Worm (Caenorhabditis elegans) whole organism, L3 larva: ENCODE results near the gene F54D5.23.

Source experiments
- ZK546.5 ChIP-seq: sonication (generic microtip); optimal IDR thresholded peaks from 2 replicates; lab custom pipeline; 2017; ENCODE audit warnings: missing biosample characterization, missing genetic modification characterization
- aly-2 ChIP-seq: fragments of 150-350 bp; optimal IDR thresholded peaks from 2 replicates; lab custom pipeline; 2014; ENCODE audit warnings: missing biosample characterization, missing genetic modification characterization
- ama-1 ChIP-seq: fragments of 150-350 bp; optimal IDR thresholded peaks from 2 replicates; lab custom pipeline; 2018
- ceh-16 ChIP-seq: sonication (generic microtip); optimal IDR thresholded peaks from 2 replicates; lab custom pipeline; 2017; ENCODE audit warnings: missing biosample characterization, missing genetic modification characterization
- ceh-28 ChIP-seq: fragments of 150-350 bp; optimal IDR thresholded peaks from 2 replicates; lab custom pipeline; 2014; ENCODE audit warnings: missing biosample characterization, missing genetic modification reagents, missing genetic modification characterization
- ceh-9 ChIP-seq: sonication (generic microtip); optimal IDR thresholded peaks from 2 replicates; lab custom pipeline; 2018; ENCODE audit warnings: missing biosample characterization, missing genetic modification characterization
- elt-1 ChIP-seq: fragments of 150-350 bp; optimal IDR thresholded peaks from 2 replicates; lab custom pipeline; 2014; ENCODE audit warnings: missing biosample characterization, missing genetic modification characterization
- elt-2 ChIP-seq: sonication (generic microtip); optimal IDR thresholded peaks from 2 replicates; lab custom pipeline; 2016; ENCODE audit warnings: missing genetic modification reagents, mild to moderate bottlenecking, missing genetic modification characterization, missing compliant biosample characterization
- elt-3 ChIP-seq, 3 experiments: fragments of 150-350 bp in 1 of 3; sonication (generic microtip) in 2 of 3; optimal IDR thresholded peaks; 2 replicates in 2 of 3; 4 replicates in 1 of 3; lab custom pipeline; 2014 to 2017; ENCODE audit warnings: missing biosample characterization in 3 of 3, missing genetic modification characterization in 3 of 3
- eor-1 ChIP-seq, 2 experiments: fragments of 150-350 bp; optimal IDR thresholded peaks; 2 replicates each; lab custom pipeline; 2014 to 2018; ENCODE audit warnings: missing biosample characterization in 2 of 2, missing genetic modification characterization in 2 of 2
- jun-1 ChIP-seq: fragments of 150-350 bp; optimal IDR thresholded peaks from 2 replicates; lab custom pipeline; 2014; ENCODE audit warnings: missing biosample characterization, missing genetic modification reagents, missing genetic modification characterization
- lin-15B ChIP-seq: fragments of 150-350 bp; optimal IDR thresholded peaks from 2 replicates; lab custom pipeline; 2014; ENCODE audit warnings: missing biosample characterization, missing genetic modification characterization
- lin-39 ChIP-seq: fragments of 150-350 bp; optimal IDR thresholded peaks from 2 replicates; lab custom pipeline; 2018; ENCODE audit warnings: missing biosample characterization, missing genetic modification reagents, missing genetic modification characterization
- mdl-1 ChIP-seq: fragments of 150-350 bp; optimal IDR thresholded peaks from 2 replicates; lab custom pipeline; 2014; ENCODE audit warnings: missing biosample characterization, missing genetic modification characterization
- nfya-1 ChIP-seq: sonication (generic microtip); optimal IDR thresholded peaks from 2 replicates; lab custom pipeline; 2017; ENCODE audit warnings: missing genetic modification characterization, mild to moderate bottlenecking, missing compliant biosample characterization, antibody characterized with exemption, moderate library complexity; ENCODE audit not compliant: insufficient read depth
- nhr-23 ChIP-seq: fragments of 150-350 bp; optimal IDR thresholded peaks from 2 replicates; lab custom pipeline; 2014; ENCODE audit warnings: missing biosample characterization, missing genetic modification reagents, missing genetic modification characterization
- nhr-237 ChIP-seq: fragments of 150-350 bp; optimal IDR thresholded peaks from 2 replicates; lab custom pipeline; 2014; ENCODE audit warnings: missing biosample characterization, missing genetic modification characterization
- nhr-43 ChIP-seq: sonication (generic microtip); optimal IDR thresholded peaks from 2 replicates; lab custom pipeline; 2016; ENCODE audit warnings: mild to moderate bottlenecking, missing genetic modification characterization, missing compliant biosample characterization; ENCODE audit not compliant: poor library complexity, severe bottlenecking
- nhr-67 ChIP-seq: fragments of 150-350 bp; optimal IDR thresholded peaks from 2 replicates; lab custom pipeline; 2014; ENCODE audit warnings: missing biosample characterization, missing genetic modification characterization
- pha-4 ChIP-seq: fragments of 150-350 bp; optimal IDR thresholded peaks from 2 replicates; lab custom pipeline; 2014; ENCODE audit warnings: missing biosample characterization, missing genetic modification reagents, missing genetic modification characterization
- pqm-1 ChIP-seq: fragments of 150-350 bp; optimal IDR thresholded peaks from 2 replicates; lab custom pipeline; 2017; ENCODE audit warnings: missing biosample characterization, missing genetic modification characterization, inconsistent platforms
- skn-1 ChIP-seq: fragments of 150-350 bp; optimal IDR thresholded peaks from 2 replicates; lab custom pipeline; 2014; ENCODE audit warnings: missing biosample characterization, missing genetic modification characterization
- tbx-2 ChIP-seq: sonication (generic microtip); optimal IDR thresholded peaks from 2 replicates; lab custom pipeline; 2016; ENCODE audit warnings: mild to moderate bottlenecking, missing genetic modification characterization, missing compliant biosample characterization
- unc-62 ChIP-seq: fragments of 150-350 bp; sonication (generic microtip); optimal IDR thresholded peaks from 4 replicates; lab custom pipeline; 2014; ENCODE audit warnings: missing biosample characterization, missing genetic modification reagents, missing genetic modification characterization
- ztf-11 ChIP-seq: fragments of 150-350 bp; optimal IDR thresholded peaks from 2 replicates; lab custom pipeline; 2014; ENCODE audit warnings: missing biosample characterization, missing genetic modification characterization
- ztf-4 ChIP-seq: fragments of 150-350 bp; optimal IDR thresholded peaks from 2 replicates; lab custom pipeline; 2014; ENCODE audit warnings: missing biosample characterization, missing genetic modification characterization

F54D5.23 gene

ce11 chrII:11616333-11616942 is 47.4 kb upstream of the F54D5.23 start:
- TF ChIP-seq nhr-23 (peak; percentile 88), ceh-9 (no peak), unc-62 (GFP tag; lab: Kevin White, UChicago) (no peak)

- no peak for TF ChIP-seq ceh-9
- TF ChIP-seq ceh-28 = peak; percentile 58
- peak; percentile 47 for TF ChIP-seq ama-1 (lab: Kevin White, UChicago)
- TF ChIP-seq nhr-43 = no peak
- peak; percentile 71 for TF ChIP-seq nhr-23
- peak; percentile 88 for TF ChIP-seq aly-2
- TF ChIP-seq, all 47 proteins: peak for 4
Observed at ce11 chrII:11614103-11614857, 45.2 kb upstream of the F54D5.23 start.

DNA sequence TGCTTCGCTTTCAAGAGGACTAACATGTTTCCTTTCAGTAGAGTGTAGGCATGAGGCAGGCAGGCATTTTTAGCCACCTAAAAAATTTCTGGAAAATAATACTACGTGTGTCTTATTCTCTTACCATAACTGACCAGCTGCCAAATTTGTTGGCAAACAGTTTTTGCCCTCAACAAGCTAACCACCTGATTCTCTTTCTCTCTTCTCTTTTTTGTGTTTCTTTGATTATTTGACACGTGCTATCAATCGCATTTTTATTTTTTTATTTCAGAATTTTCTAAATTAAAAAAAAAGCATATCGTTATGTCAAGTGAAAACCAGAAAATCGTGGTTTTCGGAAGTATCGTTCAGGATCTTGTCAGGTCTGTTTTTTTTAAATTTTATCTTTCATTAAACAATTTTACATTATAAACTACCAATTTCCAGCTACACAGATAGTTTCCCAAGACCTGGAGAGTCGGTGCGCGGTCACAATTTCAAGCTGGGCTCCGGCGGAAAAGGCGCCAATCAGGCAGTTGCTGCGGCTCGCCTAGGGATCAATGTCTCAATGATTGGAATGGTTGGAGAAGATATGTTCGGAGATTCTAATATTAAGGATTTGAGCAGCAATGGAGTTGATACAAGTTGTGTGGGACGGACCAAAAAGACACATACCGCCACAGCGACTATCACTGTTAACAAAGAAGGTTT is 43.1 kb upstream of the F54D5.23 start, which contains the start of gene F07A11.5:
Gene F07A11.5, plus strand, starts transcription at position 267 of the 690 bp plus-strand sequence.
- TF ChIP-seq pha-4 (tag; lab: Kevin White, UChicago) (peak; percentile 9), eor-1 (tag; optimal IDR thresholded peaks at IDR 0.05; lab: Kevin White, UChicago) (no peak)

ce11 chrII:11611462-11611861 is 42.4 kb upstream of the F54D5.23 start:
- TF ChIP-seq elt-3 (tag; optimal IDR thresholded peaks at IDR 0.05; lab: Kevin White, UChicago) (peak; percentile 14 to 84 (median 72)), pqm-1 (peak; percentile 67), nhr-237 (tag; lab: Kevin White, UChicago) (no peak), elt-2 (tag; lab: Kevin White, UChicago) (peak; percentile 94), elt-1 (tag; lab: Kevin White, UChicago) (peak; percentile 90), ztf-11 (tag; lab: Kevin White, UChicago) (no peak), ztf-4 (tag; lab: Kevin White, UChicago) (no peak), pha-4 (tag; lab: Kevin White, UChicago) (peak; percentile 33), tbx-2 (tag; lab: Kevin White, UChicago) (no peak)

- no peak for TF ChIP-seq elt-3 (tag; optimal IDR thresholded peaks at IDR 0.05; lab: Kevin White, UChicago)
- no peak for TF ChIP-seq ZK546.5 (tag; lab: Kevin White, UChicago)
- TF ChIP-seq pqm-1 = peak; percentile 67
- no peak for TF ChIP-seq nhr-67 (tag; lab: Kevin White, UChicago)
- TF ChIP-seq elt-2 (tag; lab: Kevin White, UChicago) = peak; percentile 82
- TF ChIP-seq pha-4 (tag; lab: Kevin White, UChicago) = peak; percentile 58
Observed at ce11 chrII:11604613-11605012, 35.5 kb upstream of the F54D5.23 start.

- TF ChIP-seq pha-4 (tag; lab: Kevin White, UChicago) = peak; percentile 25
- no peak for TF ChIP-seq jun-1 (tag; lab: Kevin White, UChicago)
- no peak for TF ChIP-seq ama-1 (lab: Kevin White, UChicago)
- peak; percentile 68 for TF ChIP-seq nfya-1 (tag; lab: Kevin White, UChicago)
- no peak for TF ChIP-seq unc-62 (GFP tag; lab: Kevin White, UChicago)
- no peak for TF ChIP-seq nhr-67 (tag; lab: Kevin White, UChicago)
- no peak for TF ChIP-seq ceh-16 (tag; lab: Kevin White, UChicago)
- no peak for TF ChIP-seq lin-15B
- TF ChIP-seq ztf-11 (tag; lab: Kevin White, UChicago) = no peak
- TF ChIP-seq skn-1 (tag; lab: Kevin White, UChicago) = no peak
- TF ChIP-seq ZK546.5 (tag; lab: Kevin White, UChicago) = no peak
- no peak for TF ChIP-seq elt-3 (tag; optimal IDR thresholded peaks at IDR 0.05; lab: Kevin White, UChicago)
Observed at ce11 chrII:11602387-11602960, 33.4 kb upstream of the F54D5.23 start.

- TF ChIP-seq mdl-1 (tag; lab: Kevin White, UChicago) (no peak), lin-39 (tag; lab: Kevin White, UChicago) (peak; percentile 7), nhr-43 (no peak)
Observed at ce11 chrII:11600711-11601110, 31.6 kb upstream of the F54D5.23 start, which contains the start of gene F07A11.4. Gene F07A11.4, plus strand, starts transcription at chrII:11601011.
